Fruit fly (Drosophila melanogaster) whole organism, embryonic: ENCODE measurements around the gene CG8066.

ENCODE experiments used
- Ada2b ChIP-seq: fragments of 200-800 bp; sonication (Bioruptor generic); IDR thresholded peaks from 2 replicates; pipeline ENCODE4 v1.3.6; 2022; ENCODE audit warnings: missing biosample characterization, missing genetic modification characterization
- CG10366 ChIP-seq: fragments of 200-800 bp; sonication (Bioruptor generic); IDR thresholded peaks from 2 replicates; pipeline ENCODE4 v1.3.6; 2022; ENCODE audit warnings: missing biosample characterization, missing genetic modification characterization
- CG10462 ChIP-seq: fragments of 200-800 bp; sonication (Bioruptor generic); optimal IDR thresholded peaks from 2 replicates; lab custom pipeline; 2016; ENCODE audit warnings: missing biosample characterization, missing genetic modification characterization
- CG10543 ChIP-seq: fragments of 200-800 bp; sonication (Bioruptor generic); optimal IDR thresholded peaks from 3 replicates; lab custom pipeline; 2017; ENCODE audit warnings: missing biosample characterization, mild to moderate bottlenecking, missing genetic modification characterization, moderate library complexity
- CG11093 ChIP-seq: fragments of 200-800 bp; sonication (Bioruptor generic); IDR thresholded peaks from 3 replicates; pipeline ENCODE4 v1.3.6; 2022; ENCODE audit warnings: missing biosample characterization, missing genetic modification characterization
- CG12744 ChIP-seq: fragments of 200-800 bp; sonication (Bioruptor generic); optimal IDR thresholded peaks from 2 replicates; lab custom pipeline; 2016; ENCODE audit warnings: missing biosample characterization, missing genetic modification characterization
- CG16813 ChIP-seq: fragments of 200-800 bp; sonication (Bioruptor generic); IDR thresholded peaks from 3 replicates; pipeline ENCODE4 v1.3.6; 2022; ENCODE audit warnings: missing biosample characterization, missing genetic modification characterization; ENCODE audit not compliant: partially characterized antibody
- CG2202 ChIP-seq: fragments of 200-800 bp; sonication (Bioruptor generic); optimal IDR thresholded peaks from 2 replicates; lab custom pipeline; 2018; ENCODE audit warnings: missing biosample characterization, mild to moderate bottlenecking, missing genetic modification characterization
- CG3065 ChIP-seq: fragments of 200-800 bp; sonication (Bioruptor generic); optimal IDR thresholded peaks from 2 replicates; lab custom pipeline; 2016; ENCODE audit warnings: missing biosample characterization, missing genetic modification characterization
- CG4404 ChIP-seq: fragments of 200-800 bp; sonication (Bioruptor generic); IDR thresholded peaks from 2 replicates; pipeline ENCODE4 v1.3.6; 2022; ENCODE audit warnings: missing biosample characterization, missing genetic modification characterization
- CG8290 ChIP-seq, 3 experiments: fragments of 200-800 bp; sonication (Bioruptor generic); optimal IDR thresholded peaks; 2 replicates each; lab custom pipeline; 2016 to 2019; ENCODE audit warnings: missing biosample characterization in 3 of 3, missing genetic modification characterization in 3 of 3, mild to moderate bottlenecking in 2 of 3, moderate library complexity in 1 of 3
- CG9932 ChIP-seq: fragments of 200-800 bp; sonication (Bioruptor generic); IDR thresholded peaks from 2 replicates; pipeline ENCODE4 v1.3.6; 2022; ENCODE audit warnings: missing biosample characterization, missing genetic modification characterization
- Dll ChIP-seq: fragments of 200-800 bp; sonication (Bioruptor generic); IDR thresholded peaks from 4 replicates; pipeline ENCODE4 v1.3.6; 2022; ENCODE audit warnings: missing biosample characterization, missing genetic modification characterization; ENCODE audit not compliant: partially characterized antibody
- Ets65A ChIP-seq: fragments of 200-800 bp; sonication (Bioruptor generic); peaks from one replicate; lab custom pipeline; 2016; ENCODE audit warnings: missing biosample characterization, missing genetic modification characterization
- Max ChIP-seq: fragments of 200-800 bp; sonication (Bioruptor generic); optimal IDR thresholded peaks from 2 replicates; lab custom pipeline; 2016; ENCODE audit warnings: missing biosample characterization, mild to moderate bottlenecking, missing genetic modification characterization
- NFAT ChIP-seq: fragments of 200-800 bp; sonication (Bioruptor generic); IDR thresholded peaks from 2 replicates; pipeline ENCODE4 v1.3.6; 2022; ENCODE audit warnings: missing biosample characterization, missing genetic modification characterization
- NfI ChIP-seq: fragments of 200-800 bp; sonication (Bioruptor generic); optimal IDR thresholded peaks from 3 replicates; lab custom pipeline; 2018; ENCODE audit warnings: missing biosample characterization, mild to moderate bottlenecking, missing genetic modification characterization, moderate library complexity
- Poxn ChIP-seq: fragments of 200-800 bp; sonication (Bioruptor generic); IDR thresholded peaks from 2 replicates; pipeline ENCODE4 v1.3.6; 2022; ENCODE audit warnings: missing biosample characterization, missing genetic modification characterization
- Rfx ChIP-seq: fragments of 200-800 bp; sonication (Bioruptor generic); IDR thresholded peaks from 2 replicates; pipeline ENCODE4 v1.3.6; 2022; ENCODE audit warnings: missing biosample characterization, missing genetic modification characterization
- Rx ChIP-seq: fragments of 200-800 bp; sonication (Bioruptor generic); IDR thresholded peaks from 2 replicates; pipeline ENCODE4 v1.3.6; 2022; ENCODE audit warnings: missing biosample characterization, missing genetic modification characterization
- aop ChIP-seq: fragments of 200-800 bp; sonication (Bioruptor generic); IDR thresholded peaks from 2 replicates; pipeline ENCODE4 v1.3.6; 2022; ENCODE audit warnings: missing biosample characterization, missing genetic modification characterization
- bcd ChIP-seq: fragments of 200-800 bp; sonication (Bioruptor generic); optimal IDR thresholded peaks from 2 replicates; lab custom pipeline; 2017; ENCODE audit warnings: missing biosample characterization, mild to moderate bottlenecking, missing genetic modification characterization
- btn ChIP-seq: fragments of 200-800 bp; sonication (Bioruptor generic); optimal IDR thresholded peaks from 2 replicates; lab custom pipeline; 2016; ENCODE audit warnings: missing biosample characterization, missing genetic modification characterization
- crc ChIP-seq: fragments of 200-800 bp; sonication (Bioruptor generic); optimal IDR thresholded peaks from 2 replicates; lab custom pipeline; 2016; ENCODE audit warnings: missing biosample characterization, missing genetic modification characterization
- crol ChIP-seq: fragments of 200-800 bp; sonication (Bioruptor generic); IDR thresholded peaks from 2 replicates; pipeline ENCODE4 v1.3.6; 2022; ENCODE audit warnings: missing biosample characterization, missing genetic modification characterization
- danr ChIP-seq: fragments of 200-800 bp; sonication (Bioruptor generic); IDR thresholded peaks from 2 replicates; pipeline ENCODE4 v1.3.6; 2022; ENCODE audit warnings: missing biosample characterization, missing genetic modification characterization
- exex ChIP-seq: fragments of 200-800 bp; sonication (Bioruptor generic); optimal IDR thresholded peaks from 4 replicates; lab custom pipeline; 2018; ENCODE audit warnings: missing biosample characterization, mild to moderate bottlenecking, missing genetic modification characterization, moderate library complexity
- gce ChIP-seq: fragments of 200-800 bp; sonication (Bioruptor generic); IDR thresholded peaks from 3 replicates; pipeline ENCODE4 v1.3.6; 2022; ENCODE audit warnings: missing biosample characterization, missing genetic modification characterization
- gcm ChIP-seq: fragments of 200-800 bp; sonication (Bioruptor generic); optimal IDR thresholded peaks from 2 replicates; lab custom pipeline; 2019; ENCODE audit warnings: missing biosample characterization, mild to moderate bottlenecking, missing genetic modification characterization, moderate library complexity
- hkb ChIP-seq, 2 experiments: fragments of 200-800 bp in 1 of 2; fragments of >200 bp in 1 of 2; sonication (Bioruptor generic) in 1 of 2; IDR thresholded peaks in 1 of 2; optimal IDR thresholded peaks in 1 of 2; 2 replicates each; pipeline versions ENCODE4 v1.3.6 to Lab custom; 2017 to 2022; ENCODE audit warnings: missing biosample characterization in 1 of 2, missing genetic modification characterization in 1 of 2
- jigr1 ChIP-seq: fragments of 200-800 bp; sonication (Bioruptor generic); IDR thresholded peaks from 3 replicates; pipeline ENCODE4 v1.3.6; 2022; ENCODE audit warnings: missing biosample characterization, missing genetic modification characterization
- lab ChIP-seq: fragments of 200-800 bp; sonication (Bioruptor generic); optimal IDR thresholded peaks from 3 replicates; lab custom pipeline; 2017; ENCODE audit warnings: missing biosample characterization, missing genetic modification characterization, mild to moderate bottlenecking, moderate library complexity, missing genetic modification reagents
- maf-S ChIP-seq: fragments of 200-800 bp; sonication (Bioruptor generic); optimal IDR thresholded peaks from 2 replicates; lab custom pipeline; 2016; ENCODE audit warnings: missing biosample characterization, missing genetic modification characterization
- mam ChIP-seq: fragments of 200-800 bp; sonication (Bioruptor generic); optimal IDR thresholded peaks from 3 replicates; lab custom pipeline; 2016; ENCODE audit warnings: missing biosample characterization, missing genetic modification characterization
- odd ChIP-seq: fragments of 200-800 bp; sonication (Bioruptor generic); optimal IDR thresholded peaks from 2 replicates; lab custom pipeline; 2017; ENCODE audit warnings: missing biosample characterization, mild to moderate bottlenecking, missing genetic modification characterization
- org-1 ChIP-seq: fragments of 200-800 bp; sonication (Bioruptor generic); optimal IDR thresholded peaks from 2 replicates; lab custom pipeline; 2017; ENCODE audit warnings: missing biosample characterization, missing genetic modification characterization
- pan ChIP-seq, 4 experiments: fragments of >200 bp in 3 of 4; fragments of 200-800 bp in 1 of 4; sonication (Bioruptor generic) in 1 of 4; optimal IDR thresholded peaks in 3 of 4; IDR thresholded peaks in 1 of 4; 2 replicates each; pipeline versions ENCODE4 v1.3.6 to Lab custom; 2017 to 2022; ENCODE audit warnings: missing biosample characterization in 2 of 4, missing genetic modification characterization in 2 of 4, mixed read lengths in 1 of 4
- row ChIP-seq: fragments of 200-800 bp; sonication (Bioruptor generic); IDR thresholded peaks from 3 replicates; pipeline ENCODE4 v1.3.6; 2022; ENCODE audit warnings: missing biosample characterization, missing genetic modification characterization
- slbo ChIP-seq: fragments of 200-800 bp; sonication (Bioruptor generic); IDR thresholded peaks from 2 replicates; pipeline ENCODE4 v1.3.6; 2022; ENCODE audit warnings: missing biosample characterization, missing genetic modification characterization
- slp2 ChIP-seq: fragments of 200-800 bp; sonication (Bioruptor generic); optimal IDR thresholded peaks from 2 replicates; lab custom pipeline; 2016; ENCODE audit warnings: missing biosample characterization, missing genetic modification characterization
- sob ChIP-seq: fragments of 200-800 bp; sonication (Bioruptor generic); IDR thresholded peaks from 2 replicates; pipeline ENCODE4 v1.3.6; 2022; ENCODE audit warnings: missing biosample characterization, missing genetic modification characterization
- sug ChIP-seq: fragments of 200-800 bp; optimal IDR thresholded peaks from 2 replicates; lab custom pipeline; 2019; ENCODE audit warnings: missing biosample characterization, mild to moderate bottlenecking, missing genetic modification characterization, moderate library complexity
- tgo ChIP-seq: fragments of 200-800 bp; sonication (Bioruptor generic); IDR thresholded peaks from 3 replicates; pipeline ENCODE4 v1.3.6; 2022; ENCODE audit warnings: missing biosample characterization, missing genetic modification characterization
- tll ChIP-seq, 2 experiments: fragments of 200-800 bp in 1 of 2; fragments of >200 bp in 1 of 2; sonication (Bioruptor generic) in 1 of 2; optimal IDR thresholded peaks; 2 replicates each; lab custom pipeline; 2017 to 2019; ENCODE audit warnings: missing biosample characterization in 2 of 2, missing genetic modification characterization in 2 of 2, mild to moderate bottlenecking in 1 of 2, moderate library complexity in 1 of 2
- unpg ChIP-seq: fragments of 200-800 bp; sonication (Bioruptor generic); optimal IDR thresholded peaks from 3 replicates; lab custom pipeline; 2018; ENCODE audit warnings: missing biosample characterization, mild to moderate bottlenecking, missing genetic modification characterization, moderate library complexity
- wdn ChIP-seq: fragments of 200-800 bp; sonication (Bioruptor generic); IDR thresholded peaks from 2 replicates; pipeline ENCODE4 v1.3.6; 2022; ENCODE audit warnings: missing biosample characterization, missing genetic modification characterization

CG8066 gene

DNA sequence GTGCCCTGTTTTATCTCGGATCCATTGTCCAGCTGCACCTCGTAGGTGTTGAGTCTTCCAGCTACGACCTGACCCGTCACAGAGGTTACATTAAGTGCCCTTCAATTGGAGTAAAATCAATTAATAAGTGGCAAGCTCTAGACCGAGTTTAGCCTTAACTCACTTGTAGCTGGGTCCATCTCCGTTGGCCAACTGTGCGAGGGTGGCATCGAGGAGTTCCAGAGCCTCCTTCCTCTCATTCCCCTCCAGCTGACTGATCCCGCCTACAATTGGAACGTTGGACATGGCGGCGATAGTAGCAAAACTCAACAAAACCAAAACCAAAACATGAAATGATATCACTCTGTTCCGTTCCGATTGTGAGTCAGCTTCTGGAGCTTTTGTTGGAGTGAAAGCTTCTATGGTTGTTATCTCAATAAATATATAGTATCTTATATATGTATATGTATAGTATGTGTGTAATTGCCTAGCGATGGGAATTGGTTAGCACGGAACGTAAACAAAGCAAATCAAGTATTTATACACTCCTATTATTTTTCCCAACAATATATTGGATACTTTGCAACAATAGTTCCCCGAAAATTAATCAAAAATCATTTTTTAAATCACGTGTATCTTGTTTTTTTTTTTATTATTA lies at the start of gene CG8066 (continued):
- TF ChIP-seq unpg (peak; percentile 27), NFAT (GFP tag; lab: Robert Waterston, UW) (no peak), NfI (peak; percentile 4), wdn (no peak), gce (GFP tag; lab: Robert Waterston, UW) (no peak), crc (GFP tag; lab: Kevin White, UChicago) (no peak), Rfx (peak; percentile 4; the same call in 1 of the 2 replicates), lab (GFP tag; lab: Kevin White, UChicago) (peak; percentile 68), CG10543 (peak; percentile 55), hkb (optimal IDR thresholded peaks at IDR 0.05; lab: Kevin White, UChicago) (no peak), hkb (GFP tag; IDR thresholded peaks at IDR 0.05; lab: Robert Waterston, UW) (0 out of 2 replicates have a peak, but pooled peaks have one; percentile 21), sug (tag; lab: Kevin White, UChicago) (no peak), slbo (GFP tag; lab: Robert Waterston, UW) (peak; percentile 45; the same call in 1 of the 2 replicates), sob (GFP tag; lab: Robert Waterston, UW) (0 out of 2 replicates have a peak, but pooled peaks have one; percentile 21)

dm6 chr3R:14608892-14609692 lies 40.4 kb upstream of the CG8066 start, which contains the start of gene CG14853:
Gene CG14853, plus strand, starts transcription at chr3R:14609642.
- TF ChIP-seq CG11093 (GFP tag; lab: Robert Waterston, UW) = 0 out of 3 replicates have a peak, but pooled peaks have one; percentile 45
- 0 out of 2 replicates have a peak, but pooled peaks have one; percentile 21 for TF ChIP-seq danr (GFP tag; lab: Robert Waterston, UW)
- TF ChIP-seq odd (GFP tag; lab: Kevin White, UChicago) = peak; percentile 79
- TF ChIP-seq tll (GFP tag; optimal IDR thresholded peaks at IDR 0.05; lab: Kevin White, UChicago) = no peak
- peak; percentile 80 for TF ChIP-seq CG10366
- peak; percentile 71 for TF ChIP-seq gcm (GFP tag; lab: Kevin White, UChicago)
- TF ChIP-seq Poxn = no peak
- peak; percentile 39 for TF ChIP-seq mam
- TF ChIP-seq maf-S (GFP tag; lab: Kevin White, UChicago) = no peak
- no peak for TF ChIP-seq crol (GFP tag; lab: Robert Waterston, UW)
- TF ChIP-seq Ets65A (GFP tag; lab: Kevin White, UChicago) = peak; percentile 79
- no peak for TF ChIP-seq CG4404
- peak; percentile 58 for TF ChIP-seq bcd (GFP tag; lab: Kevin White, UChicago)
- no peak for TF ChIP-seq pan (optimal IDR thresholded peaks at IDR 0.05; lab: Kevin White, UChicago)
- peak in 1 of 2 experiments; percentile 87 for TF ChIP-seq pan (GFP tag; optimal IDR thresholded peaks at IDR 0.05 in 1 of 2, IDR thresholded peaks at IDR 0.05 in 1 of 2)
- no peak for TF ChIP-seq CG16813
- peak; percentile 71; the same call in 2 of the 3 replicates for TF ChIP-seq tgo (GFP tag; lab: Robert Waterston, UW)
- TF ChIP-seq btn = peak; percentile 62
- TF ChIP-seq org-1 = peak; percentile 31
- no peak for TF ChIP-seq jigr1 (GFP tag; lab: Robert Waterston, UW)
- TF ChIP-seq Max (GFP tag; lab: Kevin White, UChicago) = peak; percentile 1
- peak; percentile 70 for TF ChIP-seq CG9932 (GFP tag; lab: Robert Waterston, UW)
- peak; percentile 15 for TF ChIP-seq CG8290 (GFP tag; optimal IDR thresholded peaks at IDR 0.05; lab: Kevin White, UChicago)
- peak; percentile 50 to 82 for TF ChIP-seq CG8290 (tag; optimal IDR thresholded peaks at IDR 0.05; lab: Kevin White, UChicago)
- TF ChIP-seq Dll (GFP tag; lab: Robert Waterston, UW) = no peak
- no peak for TF ChIP-seq exex (tag; lab: Kevin White, UChicago)
- peak; percentile 84 for TF ChIP-seq CG10462
- TF ChIP-seq row (GFP tag; lab: Robert Waterston, UW) = peak; percentile 85
- peak; percentile 49; the same call in 1 of the 2 replicates for TF ChIP-seq aop (GFP tag; lab: Robert Waterston, UW)
- TF ChIP-seq Ada2b = peak; percentile 53; the same call in 1 of the 2 replicates
- peak; percentile 12 for TF ChIP-seq CG2202 (tag; lab: Kevin White, UChicago)
- TF ChIP-seq Rx (GFP tag; lab: Robert Waterston, UW) = peak; percentile 61
- TF ChIP-seq CG12744 (GFP tag; lab: Kevin White, UChicago) = peak; percentile 47
- TF ChIP-seq slp2 = no peak
- peak; percentile 48 for TF ChIP-seq CG3065 (GFP tag; lab: Kevin White, UChicago)
